Fruit fly (Drosophila melanogaster): ENCODE measurements around the gene NSD.

NSD gene

dm6 chr3R:27947682-27948245, 10.1 kb upstream of the NSD start, which contains the start of gene mfrn:
Gene mfrn (minus strand): TSS chr3R:27948021.
- no peak for TF ChIP-seq CG15011 (GFP tag; optimal IDR thresholded peaks at IDR 0.05)
- peak; percentile 66 for TF ChIP-seq CG9797 (GFP tag; optimal IDR thresholded peaks at IDR 0.05)
- TF ChIP-seq YL-1 (GFP tag; optimal IDR thresholded peaks at IDR 0.05) = peak; percentile 57
- peak; percentile 49 for TF ChIP-seq CG1603 (tag; optimal IDR thresholded peaks at IDR 0.05)
- TF ChIP-seq MESR4 (GFP tag; optimal IDR thresholded peaks at IDR 0.05) = peak; percentile 74
- TF ChIP-seq sna (GFP tag; IDR thresholded peaks at IDR 0.05; ENCODE audit: partially characterized antibody) = 0 out of 2 replicates have a peak, but pooled peaks have one; percentile 20
- TF ChIP-seq CG42726 (GFP tag; IDR thresholded peaks at IDR 0.05; ENCODE audit: partially characterized antibody) = no peak
- TF ChIP-seq Elba2 (GFP tag; optimal IDR thresholded peaks at IDR 0.05) = no peak
- no peak for TF ChIP-seq CG31224 (GFP tag; IDR thresholded peaks at IDR 0.05)
- TF ChIP-seq Opbp (GFP tag; IDR thresholded peaks at IDR 0.05; ENCODE audit: partially characterized antibody) = 0 out of 3 replicates have a peak, but pooled peaks have one; percentile 24
- peak; percentile 68 for TF ChIP-seq pzg (GFP tag; optimal IDR thresholded peaks at IDR 0.05)
- no peak for TF ChIP-seq Stat92E (GFP tag; optimal IDR thresholded peaks at IDR 0.05)
- TF ChIP-seq nerfin-2 (GFP tag; IDR thresholded peaks at IDR 0.05; ENCODE audit: partially characterized antibody) = 0 out of 2 replicates have a peak, but pooled peaks have one; percentile 20
- TF ChIP-seq amos (GFP tag; IDR thresholded peaks at IDR 0.05; ENCODE audit: partially characterized antibody) = peak; percentile 26; the same call in 1 of the 2 replicates
- TF ChIP-seq Deaf1 (tag; optimal IDR thresholded peaks at IDR 0.05) = peak; percentile 49
- TF ChIP-seq CG8290 (GFP tag; optimal IDR thresholded peaks at IDR 0.05) = no peak
- TF ChIP-seq CG8290 (tag; optimal IDR thresholded peaks at IDR 0.05) = peak in 1 of 2 experiments; percentile 35
- peak; percentile 62 for TF ChIP-seq dm (GFP tag; optimal IDR thresholded peaks at IDR 0.05)
- peak; percentile 46 for TF ChIP-seq CG4617 (GFP tag; optimal IDR thresholded peaks at IDR 0.05; ENCODE audit: borderline replicate concordance)
- peak; percentile 5; the same call in 1 of the 3 replicates for TF ChIP-seq row (GFP tag; IDR thresholded peaks at IDR 0.05)
- TF ChIP-seq CG10565 (GFP tag; optimal IDR thresholded peaks at IDR 0.05) = no peak
- TF ChIP-seq pita (GFP tag; optimal IDR thresholded peaks at IDR 0.05) = no peak
- no peak for TF ChIP-seq repo (GFP tag; optimal IDR thresholded peaks at IDR 0.05)
- 0 out of 3 replicates have a peak, but pooled peaks have one; percentile 14 for TF ChIP-seq zfh1 (GFP tag; IDR thresholded peaks at IDR 0.05)
- TF ChIP-seq Bgb (GFP tag; IDR thresholded peaks at IDR 0.05; ENCODE audit: partially characterized antibody) = peak; percentile 39; the same call in 1 of the 2 replicates
- TF ChIP-seq BEAF-32 (GFP tag; optimal IDR thresholded peaks at IDR 0.05) = peak; percentile 30
- peak; percentile 84 for TF ChIP-seq gfzf (GFP tag; optimal IDR thresholded peaks at IDR 0.05)
- TF ChIP-seq chn (GFP tag; optimal IDR thresholded peaks at IDR 0.05) = peak; percentile 10
- TF ChIP-seq B-H2 (GFP tag; optimal IDR thresholded peaks at IDR 0.05) = no peak
- TF ChIP-seq Jarid2 (GFP tag; optimal IDR thresholded peaks at IDR 0.05) = peak; percentile 22
- peak; percentile 30 for TF ChIP-seq HmgZ (tag; optimal IDR thresholded peaks at IDR 0.05)
- peak; percentile 26; the same call in 1 of the 2 replicates for TF ChIP-seq CG13287 (GFP tag; IDR thresholded peaks at IDR 0.05; ENCODE audit: partially characterized antibody)
- peak; percentile 47 for TF ChIP-seq MBD-R2 (GFP tag; IDR thresholded peaks at IDR 0.05)
- peak; percentile 36 for TF ChIP-seq CG15479 (GFP tag; optimal IDR thresholded peaks at IDR 0.05)
- no peak for TF ChIP-seq cg (GFP tag; optimal IDR thresholded peaks at IDR 0.05)
- TF ChIP-seq klu (GFP tag; IDR thresholded peaks at IDR 0.05) = peak; percentile 16; the same call in 1 of the 2 replicates
- TF ChIP-seq CG34224 (GFP tag; IDR thresholded peaks at IDR 0.05; ENCODE audit: partially characterized antibody) = peak; percentile 29; the same call in 1 of the 3 replicates
- no peak for TF ChIP-seq NK7.1 (GFP tag; optimal IDR thresholded peaks at IDR 0.05)
- no peak for TF ChIP-seq Max (GFP tag; optimal IDR thresholded peaks at IDR 0.05)
- no peak for TF ChIP-seq CG8478 (optimal IDR thresholded peaks at IDR 0.05)
- TF ChIP-seq Bteb2 (GFP tag; optimal IDR thresholded peaks at IDR 0.05) = no peak
- TF ChIP-seq inv (GFP tag; IDR thresholded peaks at IDR 0.05; ENCODE audit: partially characterized antibody) = peak; percentile 19; the same call in 1 of the 2 replicates
- TF ChIP-seq Mad (GFP tag; optimal IDR thresholded peaks at IDR 0.05) = no peak
- no peak for TF ChIP-seq her (GFP tag; optimal IDR thresholded peaks at IDR 0.05)
- no peak for TF ChIP-seq Tbp (GFP tag; optimal IDR thresholded peaks at IDR 0.05)
- peak; percentile 69 for TF ChIP-seq Med (GFP tag)
